Worm (Caenorhabditis elegans): ENCODE results near the gene D1054.9.

DNA sequence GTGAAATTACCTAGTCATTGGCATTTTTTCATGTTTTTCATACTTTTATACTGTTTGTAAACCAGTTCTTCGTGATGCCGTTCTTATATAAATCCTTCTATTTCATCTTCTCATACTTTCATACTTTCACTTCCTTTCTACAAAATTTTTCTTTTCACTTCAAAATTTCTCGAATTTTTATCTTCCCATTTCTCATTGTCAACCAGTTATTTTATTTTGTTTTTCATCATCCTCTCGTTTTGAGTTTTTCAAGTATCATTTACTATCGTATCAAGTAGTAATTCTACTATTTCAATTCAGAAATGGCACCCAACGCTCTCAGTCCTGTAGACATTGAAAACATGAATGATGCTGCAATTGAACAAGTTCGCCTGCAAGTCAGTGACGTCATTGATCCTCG lies 32.2 kb downstream of the D1054.9 start, which contains the start of gene F28H7.8:
- TF ChIP-seq chd-7 (tag; optimal IDR thresholded peaks at IDR 0.05) (no peak), nfya-1 (tag; optimal IDR thresholded peaks at IDR 0.05; ENCODE audit: borderline replicate concordance, insufficient read depth) (no peak), lin-26 (GFP tag; IDR thresholded peaks at IDR 0.05) (no peak), B0336.3 (GFP tag; IDR thresholded peaks at IDR 0.05) (no peak)

Data from whole organism, young adult.